Worm (Caenorhabditis elegans) whole organism, mixed stage, embryonic: ENCODE data around the gene W08E12.2.
"Not testable (repeated sequence)": the region's sequence is repeated elsewhere in the genome, so short reads cannot be mapped to it uniquely, and the experiment has no call there.

Source experiments
- M03D4.4 ChIP-seq: sonication (generic microtip); optimal IDR thresholded peaks from 2 replicates; lab custom pipeline; 2017; ENCODE audit warnings: mild to moderate bottlenecking, missing genetic modification characterization, missing compliant biosample characterization
- bed-3 ChIP-seq: fragments of 200-800 bp; sonication (Bioruptor generic); optimal IDR thresholded peaks from 3 replicates; lab custom pipeline; 2018; ENCODE audit warnings: mild to moderate bottlenecking, missing genetic modification characterization, moderate library complexity, missing compliant biosample characterization
- blmp-1 ChIP-seq: fragments of 150-350 bp; optimal IDR thresholded peaks from 2 replicates; lab custom pipeline; 2014; ENCODE audit warnings: missing biosample characterization, missing genetic modification characterization
- ceh-39 ChIP-seq: fragments of 150-350 bp; optimal IDR thresholded peaks from 2 replicates; lab custom pipeline; 2014; ENCODE audit warnings: missing biosample characterization, missing genetic modification characterization
- ceh-43 ChIP-seq: fragments of 200-800 bp; sonication (Bioruptor generic); optimal IDR thresholded peaks from 2 replicates; lab custom pipeline; 2018; ENCODE audit warnings: mild to moderate bottlenecking, missing genetic modification characterization, moderate library complexity, missing compliant biosample characterization
- ceh-83 ChIP-seq: fragments of 200-800 bp; sonication (Bioruptor generic); optimal IDR thresholded peaks from 2 replicates; lab custom pipeline; 2018; ENCODE audit warnings: mild to moderate bottlenecking, missing genetic modification characterization, missing compliant biosample characterization
- cnd-1 ChIP-seq: fragments of 200-800 bp; sonication (Bioruptor generic); optimal IDR thresholded peaks from 2 replicates; lab custom pipeline; 2018; ENCODE audit warnings: mild to moderate bottlenecking, missing genetic modification characterization, missing compliant biosample characterization
- drap-1 ChIP-seq: fragments of 200-800 bp; sonication (Bioruptor generic); optimal IDR thresholded peaks from 3 replicates; lab custom pipeline; 2018; ENCODE audit warnings: mild to moderate bottlenecking, missing genetic modification characterization, missing compliant biosample characterization
- elt-1 ChIP-seq: sonication (generic microtip); optimal IDR thresholded peaks from 2 replicates; lab custom pipeline; 2017; ENCODE audit warnings: missing genetic modification characterization, mild to moderate bottlenecking, missing compliant biosample characterization, antibody characterized with exemption, moderate library complexity, borderline replicate concordance; ENCODE audit not compliant: insufficient read depth
- elt-3 ChIP-seq: fragments of 150-350 bp; optimal IDR thresholded peaks from 2 replicates; lab custom pipeline; 2014; ENCODE audit warnings: missing biosample characterization, missing genetic modification characterization
- flh-1 ChIP-seq: fragments of 200-800 bp; sonication (Bioruptor generic); optimal IDR thresholded peaks from 2 replicates; lab custom pipeline; 2018; ENCODE audit warnings: mild to moderate bottlenecking, missing genetic modification characterization, moderate library complexity, missing compliant biosample characterization
- ham-2 ChIP-seq: fragments of 200-800 bp; sonication (Bioruptor generic); optimal IDR thresholded peaks from 2 replicates; lab custom pipeline; 2018; ENCODE audit warnings: mild to moderate bottlenecking, missing genetic modification characterization, missing compliant biosample characterization
- hlh-1 ChIP-seq: fragments of 150-350 bp; optimal IDR thresholded peaks from 2 replicates; lab custom pipeline; 2014; ENCODE audit warnings: missing biosample characterization, missing genetic modification reagents, missing genetic modification characterization
- lin-13 ChIP-seq: fragments of 150-350 bp; optimal IDR thresholded peaks from 2 replicates; lab custom pipeline; 2014; ENCODE audit warnings: missing biosample characterization, missing genetic modification characterization
- lin-32 ChIP-seq: fragments of 200-800 bp; sonication (Bioruptor generic); optimal IDR thresholded peaks from 2 replicates; lab custom pipeline; 2018; ENCODE audit warnings: mild to moderate bottlenecking, missing genetic modification characterization, missing compliant biosample characterization
- lsy-2 ChIP-seq: fragments of 150-350 bp; optimal IDR thresholded peaks from 2 replicates; lab custom pipeline; 2014; ENCODE audit warnings: missing biosample characterization, missing genetic modification characterization
- mep-1 ChIP-seq: fragments of 150-350 bp; optimal IDR thresholded peaks from 2 replicates; lab custom pipeline; 2017; ENCODE audit warnings: missing biosample characterization, missing genetic modification reagents, missing genetic modification characterization, inconsistent platforms
- mls-2 ChIP-seq: sonication (generic microtip); optimal IDR thresholded peaks from 2 replicates; lab custom pipeline; 2016; ENCODE audit warnings: mild to moderate bottlenecking, missing genetic modification characterization, moderate library complexity, missing compliant biosample characterization
- nhr-237 ChIP-seq: fragments of 150-350 bp; optimal IDR thresholded peaks from 2 replicates; lab custom pipeline; 2014; ENCODE audit warnings: missing biosample characterization, missing genetic modification characterization
- nhr-28 ChIP-seq: fragments of 150-350 bp; optimal IDR thresholded peaks from 2 replicates; lab custom pipeline; 2014; ENCODE audit warnings: missing biosample characterization, missing genetic modification characterization
- pha-4 ChIP-seq: fragments of 150-350 bp; optimal IDR thresholded peaks from 2 replicates; lab custom pipeline; 2018; ENCODE audit warnings: missing biosample characterization, missing genetic modification reagents, missing genetic modification characterization
- sem-2 ChIP-seq: fragments of 200-800 bp; sonication (Bioruptor generic); optimal IDR thresholded peaks from 2 replicates; lab custom pipeline; 2018; ENCODE audit warnings: mild to moderate bottlenecking, missing genetic modification characterization, missing compliant biosample characterization
- snpc-4 ChIP-seq: fragments of 150-350 bp; optimal IDR thresholded peaks from 2 replicates; lab custom pipeline; 2014; ENCODE audit warnings: missing biosample characterization, missing genetic modification characterization
- sptf-1 ChIP-seq: sonication (generic microtip); optimal IDR thresholded peaks from 2 replicates; lab custom pipeline; 2017; ENCODE audit warnings: mild to moderate bottlenecking, missing genetic modification characterization, moderate library complexity, missing compliant biosample characterization
- unc-120 ChIP-seq: sonication (generic microtip); optimal IDR thresholded peaks from 2 replicates; lab custom pipeline; 2017; ENCODE audit warnings: missing genetic modification characterization, missing compliant biosample characterization; ENCODE audit not compliant: poor library complexity, severe bottlenecking
- unc-39 ChIP-seq: fragments of 150-350 bp; optimal IDR thresholded peaks from 2 replicates; lab custom pipeline; 2014; ENCODE audit warnings: missing biosample characterization, missing genetic modification characterization
- unc-62 ChIP-seq: fragments of 150-350 bp; optimal IDR thresholded peaks from 2 replicates; lab custom pipeline; 2014; ENCODE audit warnings: missing biosample characterization, missing genetic modification reagents, missing genetic modification characterization
- zip-8 ChIP-seq: fragments of 150-350 bp; optimal IDR thresholded peaks from 2 replicates; lab custom pipeline; 2014; ENCODE audit warnings: missing biosample characterization, missing genetic modification characterization
- ztf-11 ChIP-seq: fragments of 150-350 bp; optimal IDR thresholded peaks from 2 replicates; lab custom pipeline; 2014; ENCODE audit warnings: missing biosample characterization, missing genetic modification characterization

The W08E12.2 gene

DNA sequence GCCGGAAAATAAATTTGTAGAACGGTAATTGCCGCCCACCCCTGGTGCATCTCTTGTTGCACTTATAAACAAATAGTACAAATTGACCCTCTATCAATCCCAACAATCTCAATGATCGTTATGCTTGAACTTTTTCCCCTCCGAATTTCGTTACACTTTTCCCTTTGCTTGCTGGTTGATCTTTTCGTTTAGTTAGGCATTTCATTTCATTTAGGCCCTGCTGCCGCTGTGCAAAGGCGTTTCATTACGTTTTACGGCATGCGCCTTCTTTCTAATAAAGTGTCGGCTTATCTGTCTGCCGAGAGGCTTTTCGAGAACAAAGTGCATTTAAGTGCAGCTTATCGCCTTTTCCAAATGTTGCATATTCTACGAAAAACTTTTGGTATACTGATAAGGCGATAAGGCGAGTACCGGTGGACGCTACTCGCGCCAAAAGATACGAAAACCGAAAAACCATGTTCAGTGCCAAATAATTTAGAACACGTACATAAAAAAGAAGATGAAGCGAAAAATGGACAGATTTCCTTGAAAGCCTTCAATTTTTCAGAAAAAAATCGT, 5.1 kb downstream of the W08E12.2 start:
- TF ChIP-seq flh-1 = no peak
- TF ChIP-seq sem-2 (GFP tag; lab: Kevin White, UChicago) = no peak
- TF ChIP-seq ztf-11 (tag; lab: Kevin White, UChicago) = no peak
- TF ChIP-seq ceh-83 (GFP tag; lab: Kevin White, UChicago) = no peak
- TF ChIP-seq lin-32 (GFP tag; lab: Kevin White, UChicago) = no peak
- TF ChIP-seq hlh-1 (tag; lab: Kevin White, UChicago) = no peak
- TF ChIP-seq mep-1 (tag; lab: Kevin White, UChicago) = no peak
- TF ChIP-seq zip-8 (tag; lab: Kevin White, UChicago) = no peak

DNA sequence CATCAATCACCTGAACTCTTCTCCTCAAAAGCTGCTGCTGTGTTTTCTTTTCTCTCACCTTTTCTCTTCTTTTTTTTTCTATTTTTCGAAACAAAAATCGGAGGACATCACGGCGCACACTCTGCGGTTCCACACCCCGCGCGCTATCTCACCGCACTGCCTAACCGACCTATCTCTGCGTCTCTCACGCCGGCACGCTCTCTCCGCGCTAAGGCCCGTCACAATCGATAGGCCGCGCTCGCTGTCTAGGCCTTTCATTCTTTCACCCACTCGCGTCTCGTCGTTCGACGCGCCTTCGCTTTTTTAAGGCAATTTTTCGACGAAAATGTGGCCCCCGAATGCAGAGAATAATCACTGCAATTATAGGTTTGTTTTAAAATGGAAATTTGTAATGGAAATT, 5.6 kb downstream of the W08E12.2 start, which contains the start of gene zip-11:
Gene zip-11 (plus strand): TSS at position 34 of the 400 bp plus-strand sequence.
- TF ChIP-seq ceh-39 (tag; lab: Kevin White, UChicago) = peak; percentile 23
- no peak for TF ChIP-seq cnd-1 (tag; lab: Kevin White, UChicago)
- TF ChIP-seq lsy-2 (tag; lab: Kevin White, UChicago) = peak; percentile 21
- TF ChIP-seq mep-1 (tag; lab: Kevin White, UChicago) = peak; percentile 24
- peak; percentile 34 for TF ChIP-seq unc-62
- TF ChIP-seq pha-4 (tag; lab: Kevin White, UChicago) = peak; percentile 60
- TF ChIP-seq snpc-4 (tag; lab: Kevin White, UChicago) = no peak
- TF ChIP-seq unc-120 (tag; lab: Kevin White, UChicago) = peak; percentile 62
- TF ChIP-seq nhr-237 = peak; percentile 24

ce11 chrIV:3313311-3313710, 7.6 kb downstream of the W08E12.2 start:
- TF ChIP-seq lsy-2 (tag; lab: Kevin White, UChicago) = peak; percentile 85
- TF ChIP-seq, all 35 proteins: peak for 1; not testable (repeated sequence) for 34

DNA sequence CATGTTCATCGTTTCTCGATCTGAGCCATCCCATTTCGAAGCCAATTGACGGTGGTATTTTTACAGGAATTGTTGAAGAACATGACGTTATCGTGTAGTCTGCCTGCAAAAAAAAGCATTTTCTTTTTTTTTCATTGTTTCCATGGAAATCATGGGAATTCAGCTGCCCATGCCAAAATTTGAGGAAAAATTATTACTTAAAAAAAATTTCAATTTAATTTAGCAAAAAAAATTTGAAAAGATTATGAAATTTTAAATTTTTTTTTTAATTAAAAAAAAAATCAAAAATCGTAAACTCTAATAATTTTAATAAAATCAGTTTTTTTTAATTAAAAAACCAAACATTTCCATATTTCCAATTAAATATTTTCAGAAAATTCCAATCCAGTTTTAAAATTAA, 26.1 kb downstream of the W08E12.2 start, which contains the start of gene F42A6.5:
Gene F42A6.5 (minus strand): TSS at position 101 of the 400 bp plus-strand sequence.
- TF ChIP-seq nhr-237; mep-1 (tag; lab: Kevin White, UChicago); ceh-39 (tag; lab: Kevin White, UChicago): not testable (repeated sequence)

- TF ChIP-seq drap-1 (GFP tag; lab: Kevin White, UChicago) (no peak), ceh-83 (GFP tag; lab: Kevin White, UChicago) (peak; percentile 65), M03D4.4 (tag; lab: Kevin White, UChicago) (peak; percentile 35), cnd-1 (tag; lab: Kevin White, UChicago) (peak; percentile 13)
Measured at ce11 chrIV:3336585-3336984, 30.9 kb downstream of the W08E12.2 start, which contains the start of gene F42A6.6. Gene F42A6.6 (minus strand): TSS chrIV:3336873.

ce11 chrIV:3337275-3337674, 31.6 kb downstream of the W08E12.2 start:
- TF ChIP-seq hlh-1 (tag; lab: Kevin White, UChicago) (no peak), nhr-237 (no peak), zip-8 (tag; lab: Kevin White, UChicago) (no peak), pha-4 (tag; lab: Kevin White, UChicago) (no peak), drap-1 (GFP tag; lab: Kevin White, UChicago) (peak; percentile 36), elt-1 (no peak), ceh-83 (GFP tag; lab: Kevin White, UChicago) (peak; percentile 66), elt-3 (tag; lab: Kevin White, UChicago) (no peak), unc-39 (tag; lab: Kevin White, UChicago) (no peak), bed-3 (GFP tag; lab: Kevin White, UChicago) (no peak), lin-32 (GFP tag; lab: Kevin White, UChicago) (no peak), ham-2 (no peak), cnd-1 (tag; lab: Kevin White, UChicago) (peak; percentile 46), mls-2 (tag; lab: Kevin White, UChicago) (peak; percentile 51), ceh-43 (GFP tag; lab: Kevin White, UChicago) (peak; percentile 10), flh-1 (no peak), sptf-1 (tag; lab: Kevin White, UChicago) (peak; percentile 65), snpc-4 (tag; lab: Kevin White, UChicago) (no peak), M03D4.4 (tag; lab: Kevin White, UChicago) (no peak), sem-2 (GFP tag; lab: Kevin White, UChicago) (peak; percentile 22), lsy-2 (tag; lab: Kevin White, UChicago) (no peak), lin-13 (no peak), blmp-1 (no peak), nhr-28 (tag; lab: Kevin White, UChicago) (no peak)
